Fruit fly (Drosophila melanogaster): ENCODE measurements around the gene Uch.
A peak's percentile ranks its signal among the peaks of the same experiment; 100 is the strongest.

dm6 chr2L:2221649-2222150 lies 7.7 kb upstream of the Uch start:
- TF ChIP-seq cnc (optimal IDR thresholded peaks at IDR 0.05): no peak
- peak; percentile 96 for TF ChIP-seq kay (GFP tag; ENCODE audit: borderline replicate concordance)
- peak; percentile 99 for TF ChIP-seq bab1 (GFP tag; optimal IDR thresholded peaks at IDR 0.05)
- TF ChIP-seq CG11617 (GFP tag; optimal IDR thresholded peaks at IDR 0.05): peak; percentile 99
- TF ChIP-seq ovo (GFP tag; optimal IDR thresholded peaks at IDR 0.05): peak; percentile 98
- peak; percentile 96 for TF ChIP-seq Hr96 (GFP tag; optimal IDR thresholded peaks at IDR 0.05)
- TF ChIP-seq CG7045 (GFP tag; optimal IDR thresholded peaks at IDR 0.05): peak; percentile 99
